Fruit fly (Drosophila melanogaster): ENCODE results near the gene Gss2.

Gene Gss2

dm6 chrX:17880269-17880889, 19.1 kb upstream of the Gss2 start (continued):
- peak; percentile 94 for TF ChIP-seq CG6689 (GFP tag; IDR thresholded peaks at IDR 0.05)
- TF ChIP-seq nerfin-1 (tag; optimal IDR thresholded peaks at IDR 0.05): peak; percentile 84
- no peak for TF ChIP-seq HLH4C (GFP tag; IDR thresholded peaks at IDR 0.05; ENCODE audit: partially characterized antibody)
- peak; percentile 66 for TF ChIP-seq CG4282 (GFP tag; optimal IDR thresholded peaks at IDR 0.05)
- peak; percentile 98 for TF ChIP-seq gro (GFP tag; optimal IDR thresholded peaks at IDR 0.05)
- peak; percentile 93 for TF ChIP-seq CG12155 (GFP tag; optimal IDR thresholded peaks at IDR 0.05)
- TF ChIP-seq ap (GFP tag; IDR thresholded peaks at IDR 0.05): peak; percentile 90
- no peak for TF ChIP-seq pita (GFP tag; optimal IDR thresholded peaks at IDR 0.05)
- peak; percentile 79 for TF ChIP-seq emc (GFP tag; optimal IDR thresholded peaks at IDR 0.05)
- TF ChIP-seq nmo (GFP tag; optimal IDR thresholded peaks at IDR 0.05): peak; percentile 96
- peak; percentile 78 for TF ChIP-seq p53 (GFP tag; optimal IDR thresholded peaks at IDR 0.05)
- TF ChIP-seq CG7357 (GFP tag; IDR thresholded peaks at IDR 0.05): peak; percentile 86
- TF ChIP-seq CG2129 (GFP tag; IDR thresholded peaks at IDR 0.05; ENCODE audit: partially characterized antibody): no peak
- TF ChIP-seq CG6854 (GFP tag; optimal IDR thresholded peaks at IDR 0.05): peak; percentile 74
- peak; percentile 79 for TF ChIP-seq CG12104 (GFP tag; optimal IDR thresholded peaks at IDR 0.05)
- peak; percentile 90 for TF ChIP-seq CG13296 (GFP tag; optimal IDR thresholded peaks at IDR 0.05)
- peak; percentile 76 for TF ChIP-seq CG11696 (GFP tag; IDR thresholded peaks at IDR 0.05)
- TF ChIP-seq CG11093 (GFP tag; IDR thresholded peaks at IDR 0.05): peak; percentile 92
- TF ChIP-seq so (GFP tag; IDR thresholded peaks at IDR 0.05): peak; percentile 95
- TF ChIP-seq jumu (GFP tag; optimal IDR thresholded peaks at IDR 0.05): peak; percentile 97
- peak; percentile 94 for TF ChIP-seq salm (tag; optimal IDR thresholded peaks at IDR 0.05)
- TF ChIP-seq CG6654 (GFP tag; optimal IDR thresholded peaks at IDR 0.05): peak; percentile 81
- TF ChIP-seq Dref (GFP tag; IDR thresholded peaks at IDR 0.05): peak; percentile 45
- TF ChIP-seq Lim3 (GFP tag; IDR thresholded peaks at IDR 0.05): peak; percentile 87
- TF ChIP-seq Ets97D (GFP tag; optimal IDR thresholded peaks at IDR 0.05): peak; percentile 88
- peak; percentile 96 for TF ChIP-seq CoRest (tag; optimal IDR thresholded peaks at IDR 0.05)
- peak; percentile 92 for TF ChIP-seq sug (tag; optimal IDR thresholded peaks at IDR 0.05)
- peak; percentile 96 for TF ChIP-seq CG10366 (GFP tag; IDR thresholded peaks at IDR 0.05)
- peak; percentile 87 for TF ChIP-seq CG11398 (GFP tag; optimal IDR thresholded peaks at IDR 0.05)
- peak; percentile 92 for TF ChIP-seq Fer2 (tag; optimal IDR thresholded peaks at IDR 0.05)
- TF ChIP-seq grau (tag; optimal IDR thresholded peaks at IDR 0.05): peak; percentile 99
- TF ChIP-seq jigr1 (GFP tag; IDR thresholded peaks at IDR 0.05): peak; percentile 91
- peak; percentile 96 for TF ChIP-seq PHDP (tag; optimal IDR thresholded peaks at IDR 0.05)
- peak; percentile 98 for TF ChIP-seq zfh2 (GFP tag; optimal IDR thresholded peaks at IDR 0.05)
- peak; percentile 95 for TF ChIP-seq CG8944 (GFP tag; optimal IDR thresholded peaks at IDR 0.05)
- TF ChIP-seq sob (GFP tag; IDR thresholded peaks at IDR 0.05): peak; percentile 95
- TF ChIP-seq CG13624 (GFP tag; optimal IDR thresholded peaks at IDR 0.05): peak; percentile 97
- peak; percentile 78 for TF ChIP-seq Nf-YB (GFP tag; optimal IDR thresholded peaks at IDR 0.05)
- peak; percentile 93 for TF ChIP-seq Hr3 (GFP tag; optimal IDR thresholded peaks at IDR 0.05)
- peak; percentile 91 for TF ChIP-seq CG13424 (tag; optimal IDR thresholded peaks at IDR 0.05)
- no peak for TF ChIP-seq CG8478 (optimal IDR thresholded peaks at IDR 0.05)
- peak; percentile 77 for TF ChIP-seq CG18476 (GFP tag; optimal IDR thresholded peaks at IDR 0.05)
- peak; percentile 45; the same call in 1 of the 2 replicates for TF ChIP-seq dan (GFP tag; IDR thresholded peaks at IDR 0.05)
- TF ChIP-seq HLH54F (GFP tag; optimal IDR thresholded peaks at IDR 0.05): peak; percentile 95
- no peak for TF ChIP-seq CG2199 (GFP tag; IDR thresholded peaks at IDR 0.05)
- TF ChIP-seq CG6813 (GFP tag; optimal IDR thresholded peaks at IDR 0.05): peak; percentile 88
- peak; percentile 89 for TF ChIP-seq B-H2 (GFP tag; optimal IDR thresholded peaks at IDR 0.05)
- peak; percentile 89 for TF ChIP-seq CG6272 (GFP tag; IDR thresholded peaks at IDR 0.05)
- TF ChIP-seq stwl (tag; optimal IDR thresholded peaks at IDR 0.05): no peak
- TF ChIP-seq CG17328 (GFP tag; IDR thresholded peaks at IDR 0.05): peak; percentile 95
- peak; percentile 95 for TF ChIP-seq Mad (GFP tag; optimal IDR thresholded peaks at IDR 0.05)
